Worm (Caenorhabditis elegans): ENCODE measurements around the gene Y75B8A.13.

DNA sequence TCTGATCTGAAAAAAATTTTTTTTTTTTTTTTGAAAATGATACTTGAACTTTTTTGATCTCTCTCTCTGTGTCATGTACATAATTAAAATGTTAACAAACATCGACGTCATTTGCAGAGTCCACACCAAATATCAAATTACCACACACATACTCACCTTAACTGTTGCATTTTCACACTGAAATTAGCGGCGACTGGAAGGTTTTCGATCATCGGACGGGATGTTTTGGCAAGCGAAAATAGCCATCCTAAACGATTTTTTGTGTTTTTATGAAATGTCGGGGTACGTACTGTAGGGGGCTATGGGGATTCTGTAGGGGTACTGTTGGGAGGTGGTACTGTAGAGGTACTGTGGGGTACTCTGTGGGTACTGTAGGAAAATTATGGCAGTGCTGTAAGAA is 17.4 kb downstream of the Y75B8A.13 start:
- no peak for TF ChIP-seq him-1 (tag; optimal IDR thresholded peaks at IDR 0.05)
- no peak for TF ChIP-seq dao-5 (tag; optimal IDR thresholded peaks at IDR 0.05)
- TF ChIP-seq W03F9.2 (tag; optimal IDR thresholded peaks at IDR 0.05): no peak
